Worm (Caenorhabditis elegans): ENCODE data around the gene stdh-2.
A peak's percentile ranks its signal among the peaks of the same experiment; 100 is the strongest.

stdh-2 gene

DNA sequence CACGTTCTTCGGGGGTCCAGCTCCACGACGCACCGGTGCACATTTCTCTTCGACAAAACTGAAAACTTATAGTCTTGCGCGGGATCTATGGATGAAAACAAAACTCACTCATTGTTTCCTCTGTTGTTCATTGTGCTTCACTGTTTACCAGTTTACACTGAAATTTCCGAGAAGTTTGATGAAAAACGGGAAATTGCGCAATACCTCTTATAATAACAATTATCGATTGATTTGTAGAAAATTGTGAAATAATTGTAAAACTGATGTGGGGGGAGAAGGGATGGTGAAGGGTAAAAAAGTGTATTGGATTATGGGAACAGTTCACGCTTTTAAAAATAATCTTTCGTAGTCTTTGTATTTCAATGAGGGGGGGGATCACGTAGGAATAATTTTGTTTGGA is 5.3 kb downstream of the stdh-2 start:
- no peak for TF ChIP-seq nhr-21 (tag; optimal IDR thresholded peaks at IDR 0.05)

DNA sequence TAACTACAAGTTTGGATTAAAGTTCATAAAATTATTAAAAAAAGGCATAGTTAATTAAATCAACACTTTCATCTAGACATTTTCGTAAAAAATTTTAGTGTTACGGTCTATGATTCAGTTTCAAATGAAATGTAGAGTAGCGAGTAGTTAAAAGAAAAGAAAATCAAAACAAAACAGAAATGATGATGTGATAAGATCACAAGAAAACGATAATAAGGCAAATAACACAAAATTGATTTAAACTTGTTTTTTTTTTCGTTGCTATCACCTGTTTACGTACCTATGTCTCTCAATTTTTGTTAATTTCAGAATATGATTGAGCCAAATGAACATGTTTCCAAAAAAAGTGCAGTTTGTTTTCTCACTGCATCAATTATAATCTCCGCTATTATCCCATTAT is 5.8 kb downstream of the stdh-2 start, which contains the start of the genes F21H7.2 and F21H7.12:
Gene F21H7.2, minus strand, starts transcription at position 101 of the 400 bp plus-strand sequence.
Gene F21H7.12, plus strand, starts transcription at position 270 of the 400 bp plus-strand sequence.
- no peak for TF ChIP-seq gmeb-1 (tag; optimal IDR thresholded peaks at IDR 0.05)

DNA sequence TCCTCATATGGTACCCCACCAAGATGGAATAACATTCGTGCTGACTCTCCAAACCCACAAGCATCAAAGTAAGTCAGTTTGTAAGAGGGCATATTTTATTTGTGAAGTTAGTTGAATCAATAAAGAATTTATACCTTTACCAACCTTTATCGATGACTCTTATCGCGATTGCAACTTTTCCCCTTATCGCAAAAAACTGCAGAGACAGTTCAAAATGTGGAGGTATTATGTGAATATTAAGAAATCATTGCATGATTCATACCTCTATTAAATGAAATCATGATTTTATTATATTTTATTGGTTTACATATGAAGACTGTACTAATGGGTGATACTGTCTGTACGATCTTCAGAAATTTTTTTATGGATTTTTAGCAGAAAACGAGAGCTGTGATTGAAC is 8.1 kb downstream of the stdh-2 start, which contains the start of gene gst-22:
Gene gst-22, minus strand, starts transcription at position 103 of the 400 bp plus-strand sequence.
- TF ChIP-seq nhr-21 (tag; optimal IDR thresholded peaks at IDR 0.05) (no peak), fos-1 (tag; optimal IDR thresholded peaks at IDR 0.05) (peak; percentile 99), sma-9 (GFP tag; optimal IDR thresholded peaks at IDR 0.05) (peak; percentile 56), sma-9 (tag; optimal IDR thresholded peaks at IDR 0.05) (no peak), skn-1 (tag; optimal IDR thresholded peaks at IDR 0.05) (peak; percentile 10), ztf-11 (tag; optimal IDR thresholded peaks at IDR 0.05) (no peak), gmeb-1 (tag; optimal IDR thresholded peaks at IDR 0.05) (peak; percentile 5), snpc-4 (tag; optimal IDR thresholded peaks at IDR 0.05) (no peak), dmd-4 (tag; optimal IDR thresholded peaks at IDR 0.05) (no peak), nhr-237 (tag; optimal IDR thresholded peaks at IDR 0.05) (no peak)

DNA sequence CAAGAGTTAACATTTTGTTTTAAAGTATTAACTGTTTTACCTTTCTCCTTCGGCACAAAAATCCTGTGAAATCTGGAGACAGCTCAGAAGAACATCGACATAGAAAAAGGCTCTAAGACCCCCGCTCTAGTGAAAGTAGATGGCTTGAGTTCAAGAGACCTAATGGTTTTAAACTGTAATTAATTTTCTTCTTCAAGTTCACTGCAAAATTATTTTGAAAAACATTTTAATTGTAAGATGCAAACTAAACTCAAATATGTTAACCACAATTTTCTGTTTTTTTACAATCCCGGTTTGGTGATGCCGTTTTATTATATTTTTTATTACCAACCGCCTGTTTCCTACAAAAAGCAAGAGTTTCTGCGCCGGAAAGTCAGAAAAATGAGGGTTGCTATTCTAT is 9.5 kb downstream of the stdh-2 start, which contains the start of gene clec-233:
Gene clec-233, plus strand, starts transcription at position 301 of the 400 bp plus-strand sequence.
- TF ChIP-seq nhr-12 (tag; optimal IDR thresholded peaks at IDR 0.05), result no peak
- no peak for TF ChIP-seq elt-1 (tag; optimal IDR thresholded peaks at IDR 0.05)
- no peak for TF ChIP-seq mbf-1 (tag; optimal IDR thresholded peaks at IDR 0.05)
- no peak for TF ChIP-seq snpc-4 (tag; optimal IDR thresholded peaks at IDR 0.05)
- no peak for TF ChIP-seq dmd-4 (tag; optimal IDR thresholded peaks at IDR 0.05)
- no peak for TF ChIP-seq ztf-4 (tag; optimal IDR thresholded peaks at IDR 0.05)
- TF ChIP-seq unc-39 (tag; optimal IDR thresholded peaks at IDR 0.05), result no peak

DNA sequence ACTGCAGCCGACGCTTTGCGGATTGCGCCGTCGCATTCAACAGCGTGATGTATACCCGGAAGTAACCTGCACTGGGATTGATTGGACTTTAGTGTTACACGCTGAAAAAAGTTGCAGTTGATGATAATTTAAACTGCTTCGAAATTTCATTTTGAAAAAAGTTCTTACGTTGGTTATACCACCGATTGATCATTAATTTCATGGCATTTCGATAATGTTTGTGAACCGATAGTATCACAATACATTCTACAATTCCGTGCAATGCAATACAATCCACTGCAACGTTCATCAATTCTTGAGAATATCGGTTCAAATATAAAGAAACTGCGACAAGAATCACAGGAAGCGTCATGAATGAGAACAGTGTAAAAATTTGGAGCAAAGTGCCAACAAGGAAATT is 11.0 kb downstream of the stdh-2 start, which contains the start of gene F21H7.3:
Gene F21H7.3, minus strand, starts transcription at position 101 of the 400 bp plus-strand sequence.
- no peak for TF ChIP-seq mbf-1 (tag; optimal IDR thresholded peaks at IDR 0.05)
- TF ChIP-seq nhr-6 (tag; optimal IDR thresholded peaks at IDR 0.05), result no peak
- TF ChIP-seq unc-55 (GFP tag; optimal IDR thresholded peaks at IDR 0.05), result no peak
- no peak for TF ChIP-seq R02D3.7 (tag; optimal IDR thresholded peaks at IDR 0.05)
- no peak for TF ChIP-seq alr-1 (tag; optimal IDR thresholded peaks at IDR 0.05)
- no peak for TF ChIP-seq sma-9 (GFP tag; optimal IDR thresholded peaks at IDR 0.05)
- TF ChIP-seq sma-9 (tag; optimal IDR thresholded peaks at IDR 0.05), result no peak
- no peak for TF ChIP-seq Y55F3AM.14 (GFP tag; optimal IDR thresholded peaks at IDR 0.05)
- no peak for TF ChIP-seq ceh-16 (tag; optimal IDR thresholded peaks at IDR 0.05)
- TF ChIP-seq ztf-11 (tag; optimal IDR thresholded peaks at IDR 0.05), result no peak
- no peak for TF ChIP-seq nhr-10 (tag; optimal IDR thresholded peaks at IDR 0.05)
- TF ChIP-seq nhr-237 (tag; optimal IDR thresholded peaks at IDR 0.05), result no peak
- no peak for TF ChIP-seq ZK546.5 (tag; optimal IDR thresholded peaks at IDR 0.05)
- no peak for TF ChIP-seq nhr-12 (tag; optimal IDR thresholded peaks at IDR 0.05)
- no peak for TF ChIP-seq skn-1 (tag; optimal IDR thresholded peaks at IDR 0.05)
- TF ChIP-seq F13H6.1 (tag; optimal IDR thresholded peaks at IDR 0.05), result no peak
- TF ChIP-seq blmp-1 (tag; optimal IDR thresholded peaks at IDR 0.05; ENCODE audit: insufficient read depth), result no peak
- TF ChIP-seq sem-4 (tag; optimal IDR thresholded peaks at IDR 0.05), result no peak

DNA sequence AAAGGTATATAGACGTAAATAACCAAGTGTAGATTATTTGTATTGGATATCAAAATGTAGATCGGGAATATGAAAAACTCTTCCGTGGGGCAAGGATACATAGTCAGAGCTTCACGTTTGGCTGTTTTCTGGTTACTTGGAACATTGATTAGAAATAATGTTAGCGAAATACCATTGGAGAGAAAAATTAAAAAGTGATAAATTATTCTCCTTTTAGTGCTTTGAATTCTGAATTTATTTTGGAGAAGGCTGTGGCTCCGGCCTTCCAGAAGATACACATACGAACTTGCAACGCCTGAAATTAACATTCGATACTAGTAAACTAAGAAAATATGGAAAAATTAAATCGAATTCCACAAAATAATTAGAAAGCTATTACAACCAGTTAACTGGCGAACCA is 11.5 kb downstream of the stdh-2 start, which contains the start of gene srh-98:
Gene srh-98, minus strand, starts transcription at position 101 of the 400 bp plus-strand sequence.
- TF ChIP-seq snpc-4 (tag; optimal IDR thresholded peaks at IDR 0.05) (no peak), lin-11 (tag; optimal IDR thresholded peaks at IDR 0.05) (no peak), Y55F3AM.14 (GFP tag; optimal IDR thresholded peaks at IDR 0.05) (no peak), ztf-4 (tag; optimal IDR thresholded peaks at IDR 0.05) (no peak), elt-3 (tag; optimal IDR thresholded peaks at IDR 0.05) (no peak), aly-2 (tag; optimal IDR thresholded peaks at IDR 0.05) (no peak), peb-1 (tag; optimal IDR thresholded peaks at IDR 0.05) (no peak), nhr-77 (tag; optimal IDR thresholded peaks at IDR 0.05) (no peak), fos-1 (tag; optimal IDR thresholded peaks at IDR 0.05) (no peak)

DNA sequence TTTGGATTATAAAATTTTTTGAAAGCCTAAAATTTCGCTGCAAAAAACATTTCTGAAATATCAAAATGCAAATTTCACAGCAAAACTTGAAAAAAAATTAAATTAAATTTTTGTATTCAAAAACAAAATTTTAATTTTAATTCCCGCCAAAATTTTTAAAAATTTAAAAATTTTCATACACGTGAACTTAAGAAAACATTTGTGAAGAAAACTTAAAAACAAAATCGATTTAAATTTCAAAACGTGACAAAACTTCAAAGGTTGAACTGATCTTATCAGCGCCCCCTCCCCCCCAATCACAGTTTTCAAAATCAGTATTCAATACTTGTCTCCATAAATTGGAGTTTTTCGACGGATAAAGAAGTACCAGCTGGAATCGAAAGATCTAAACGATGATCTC is 13.1 kb downstream of the stdh-2 start, which contains the start of gene F21H7.5:
Gene F21H7.5, plus strand, starts transcription at position 301 of the 400 bp plus-strand sequence.
- TF ChIP-seq sma-3 (GFP tag; optimal IDR thresholded peaks at IDR 0.05) (no peak), nhr-11 (tag; optimal IDR thresholded peaks at IDR 0.05) (no peak), aly-2 (tag; optimal IDR thresholded peaks at IDR 0.05) (no peak), skn-1 (tag; optimal IDR thresholded peaks at IDR 0.05) (no peak), nhr-129 (tag; optimal IDR thresholded peaks at IDR 0.05) (no peak), ztf-4 (tag; optimal IDR thresholded peaks at IDR 0.05) (no peak), ama-1 (optimal IDR thresholded peaks at IDR 0.05) (no peak), unc-39 (tag; optimal IDR thresholded peaks at IDR 0.05) (no peak), ztf-1 (GFP tag; conservative IDR thresholded peaks at IDR 0.05) (no peak), zag-1 (tag; optimal IDR thresholded peaks at IDR 0.05) (no peak), nhr-25 (tag; optimal IDR thresholded peaks at IDR 0.05) (no peak), egl-27 (tag; optimal IDR thresholded peaks at IDR 0.05) (no peak), unc-55 (GFP tag; optimal IDR thresholded peaks at IDR 0.05) (no peak), alr-1 (tag; optimal IDR thresholded peaks at IDR 0.05) (no peak), F13H6.1 (tag; optimal IDR thresholded peaks at IDR 0.05) (no peak), elt-1 (tag; optimal IDR thresholded peaks at IDR 0.05) (no peak), ztf-11 (tag; optimal IDR thresholded peaks at IDR 0.05) (no peak), lin-11 (tag; optimal IDR thresholded peaks at IDR 0.05) (no peak)

Measured in whole organism, L2 larva.